Fruit fly (Drosophila melanogaster): ENCODE results near the gene CG43288.
A peak's percentile ranks its signal among the peaks of the same experiment; 100 is the strongest.

The CG43288 gene

DNA sequence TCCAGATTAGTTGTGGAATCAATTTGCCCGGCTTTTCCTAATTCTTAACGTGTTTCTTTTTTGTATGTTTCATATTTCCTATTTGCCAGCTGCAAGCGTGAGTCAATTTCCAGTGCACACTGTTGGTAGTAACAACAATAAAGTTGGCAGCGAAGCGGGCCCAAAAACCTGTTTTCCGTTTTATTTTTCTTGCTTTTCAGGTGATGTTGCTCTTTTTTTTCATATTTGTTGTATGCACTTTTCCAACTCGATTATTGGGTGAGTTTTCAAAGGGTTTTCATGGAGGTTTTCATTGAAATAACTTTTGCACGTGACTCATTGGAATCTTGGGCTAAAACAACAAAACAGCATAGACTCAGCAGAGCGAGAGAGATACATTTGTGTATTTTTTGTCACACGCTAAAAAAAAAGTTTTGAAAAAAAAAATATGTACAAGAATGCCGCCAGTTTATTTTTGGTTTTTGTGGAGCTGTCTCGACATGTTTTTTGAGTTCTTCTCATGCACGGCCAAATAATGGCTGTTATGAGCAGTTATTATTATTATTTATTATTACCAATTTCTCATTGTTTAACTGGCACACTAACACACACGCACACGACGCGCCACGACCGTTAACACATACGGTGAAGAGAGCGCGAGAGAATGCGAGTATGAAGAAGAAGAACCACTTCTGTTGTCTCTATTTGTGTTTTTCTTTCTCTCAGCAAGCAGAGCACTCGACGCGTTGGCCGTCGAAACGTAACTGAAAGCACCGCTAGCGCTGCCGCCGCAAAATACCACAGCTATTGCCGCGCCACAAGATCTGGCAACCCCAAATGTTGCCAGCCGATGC is 7.3 kb upstream of the CG43288 start, which contains the start of gene Fas2 (continued):
- TF ChIP-seq Myb (GFP tag; optimal IDR thresholded peaks at IDR 0.05) (peak; percentile 39), CG8290 (GFP tag; optimal IDR thresholded peaks at IDR 0.05) (no peak), CG8290 (tag; optimal IDR thresholded peaks at IDR 0.05) (peak; percentile 11 to 84), CG18011 (GFP tag; optimal IDR thresholded peaks at IDR 0.05) (no peak), fd102C (GFP tag; optimal IDR thresholded peaks at IDR 0.05) (peak; percentile 4), cwo (GFP tag; optimal IDR thresholded peaks at IDR 0.05) (peak; percentile 49), CG3847 (GFP tag; IDR thresholded peaks at IDR 0.05) (peak; percentile 5; the same call in 1 of the 2 replicates), wek (GFP tag; optimal IDR thresholded peaks at IDR 0.05) (peak; percentile 76), ato (GFP tag; IDR thresholded peaks at IDR 0.05; ENCODE audit: partially characterized antibody) (no peak), HmgZ (tag; optimal IDR thresholded peaks at IDR 0.05) (peak; percentile 45), CG11398 (GFP tag; optimal IDR thresholded peaks at IDR 0.05) (peak; percentile 13), Deaf1 (tag; optimal IDR thresholded peaks at IDR 0.05) (peak; percentile 39), amos (GFP tag; IDR thresholded peaks at IDR 0.05; ENCODE audit: partially characterized antibody) (peak; percentile 46; the same call in 1 of the 2 replicates), CG17829 (tag; optimal IDR thresholded peaks at IDR 0.05) (peak; percentile 51), CG16863 (GFP tag; optimal IDR thresholded peaks at IDR 0.05) (peak; percentile 22), Mes4 (GFP tag; optimal IDR thresholded peaks at IDR 0.05) (no peak), Usf (GFP tag; optimal IDR thresholded peaks at IDR 0.05) (no peak), Dad (GFP tag; optimal IDR thresholded peaks at IDR 0.05) (peak; percentile 15), org-1 (GFP tag; optimal IDR thresholded peaks at IDR 0.05) (peak; percentile 42), NC2α (GFP tag; optimal IDR thresholded peaks at IDR 0.05) (no peak), CG6765 (GFP tag; optimal IDR thresholded peaks at IDR 0.05) (peak; percentile 72), fru (optimal IDR thresholded peaks at IDR 0.05) (no peak), CG10209 (GFP tag; optimal IDR thresholded peaks at IDR 0.05) (peak; percentile 47), CG3163 (GFP tag; optimal IDR thresholded peaks at IDR 0.05) (peak; percentile 43), Meics (GFP tag; optimal IDR thresholded peaks at IDR 0.05) (peak; percentile 63), Awh (GFP tag; IDR thresholded peaks at IDR 0.05) (no peak), bbx (GFP tag; IDR thresholded peaks at IDR 0.05; ENCODE audit: partially characterized antibody) (peak; percentile 57; the same call in 1 of the 2 replicates), psq (GFP tag; optimal IDR thresholded peaks at IDR 0.05) (no peak), Drgx (GFP tag; IDR thresholded peaks at IDR 0.05) (peak; percentile 58; the same call in 1 of the 2 replicates), hkb (optimal IDR thresholded peaks at IDR 0.05) (no peak), hkb (GFP tag; IDR thresholded peaks at IDR 0.05) (peak; percentile 43; the same call in 1 of the 2 replicates), peb (GFP tag; IDR thresholded peaks at IDR 0.05) (no peak), CG1647 (GFP tag; optimal IDR thresholded peaks at IDR 0.05) (peak; percentile 32), Dip3 (GFP tag; optimal IDR thresholded peaks at IDR 0.05) (no peak), row (GFP tag; IDR thresholded peaks at IDR 0.05) (peak; percentile 65), CG6791 (GFP tag; IDR thresholded peaks at IDR 0.05; ENCODE audit: partially characterized antibody) (peak; percentile 62; the same call in 1 of the 3 replicates), CG2678 (tag; optimal IDR thresholded peaks at IDR 0.05) (peak; percentile 37), HLH3B (GFP tag; IDR thresholded peaks at IDR 0.05) (0 out of 2 replicates have a peak, but pooled peaks have one; percentile 14), zfh1 (GFP tag; IDR thresholded peaks at IDR 0.05) (peak; percentile 64), CG11695 (GFP tag; IDR thresholded peaks at IDR 0.05) (peak; percentile 56; the same call in 1 of the 3 replicates), CG2199 (GFP tag; IDR thresholded peaks at IDR 0.05) (peak; percentile 75), CG31441 (GFP tag; IDR thresholded peaks at IDR 0.05) (no peak; the same call in 1 of the 2 replicates), CG9215 (GFP tag; IDR thresholded peaks at IDR 0.05) (no peak), HHEX (GFP tag; optimal IDR thresholded peaks at IDR 0.05) (peak; percentile 31), chm (GFP tag; IDR thresholded peaks at IDR 0.05) (peak; percentile 86), CG10431 (GFP tag; optimal IDR thresholded peaks at IDR 0.05) (no peak), CG4617 (GFP tag; optimal IDR thresholded peaks at IDR 0.05; ENCODE audit: borderline replicate concordance) (peak; percentile 17), CG6683 (GFP tag; optimal IDR thresholded peaks at IDR 0.05) (peak; percentile 9), gce (GFP tag; IDR thresholded peaks at IDR 0.05) (peak; percentile 67; the same call in 1 of the 3 replicates)
